Worm (Caenorhabditis elegans): Measurements from ENCODE around the gene rer-1.
A peak's percentile ranks its signal among the peaks of the same experiment; 100 is the strongest.

rer-1 gene

DNA sequence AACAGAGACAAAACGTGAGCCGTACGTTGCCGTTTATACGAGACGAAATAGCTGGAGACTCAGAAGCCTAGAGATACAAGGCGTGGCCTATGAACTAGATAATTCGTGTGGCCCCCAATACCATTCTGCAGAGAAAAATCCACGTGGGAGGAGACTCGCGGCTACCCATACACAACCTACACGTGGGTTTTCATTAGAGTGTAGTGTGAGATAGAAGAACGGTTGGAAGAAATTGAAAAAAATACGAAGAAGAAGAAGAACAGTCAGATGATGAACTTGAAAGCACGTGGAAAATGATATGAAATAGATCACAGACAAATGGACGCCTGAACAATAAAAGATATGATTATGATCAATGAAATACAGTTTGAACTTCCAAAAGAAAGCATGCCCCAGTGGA is 46.0 kb upstream of the rer-1 start:
- TF ChIP-seq atf-7 (tag; optimal IDR thresholded peaks at IDR 0.05) (no peak), Y53F4B.3 (GFP tag; IDR thresholded peaks at IDR 0.05) (no peak), die-1 (tag; optimal IDR thresholded peaks at IDR 0.05) (peak; percentile 11), cebp-1 (GFP tag; IDR thresholded peaks at IDR 0.05) (no peak), cebp-1 (tag; optimal IDR thresholded peaks at IDR 0.05) (peak; percentile 29), chd-7 (tag; optimal IDR thresholded peaks at IDR 0.05) (no peak), lin-26 (GFP tag; IDR thresholded peaks at IDR 0.05) (peak; percentile 70; the same call in 1 of the 2 replicates), B0336.3 (GFP tag; IDR thresholded peaks at IDR 0.05) (no peak), C06A6.2 (GFP tag; conservative IDR thresholded peaks at IDR 0.05) (0 out of 2 replicates have a peak, but pooled peaks have one; percentile 20), K11D2.4 (GFP tag; IDR thresholded peaks at IDR 0.05) (0 out of 2 replicates have a peak, but pooled peaks have one; percentile 37), tbp1 (GFP tag; optimal IDR thresholded peaks at IDR 0.05) (no peak), dox-1 (GFP tag; IDR thresholded peaks at IDR 0.05) (0 out of 2 replicates have a peak, but pooled peaks have one; percentile 41), tlf-1 (GFP tag; optimal IDR thresholded peaks at IDR 0.05) (no peak), somi-1 (GFP tag; optimal IDR thresholded peaks at IDR 0.05) (peak; percentile 80), ceh-100 (GFP tag; IDR thresholded peaks at IDR 0.05) (no peak)

DNA sequence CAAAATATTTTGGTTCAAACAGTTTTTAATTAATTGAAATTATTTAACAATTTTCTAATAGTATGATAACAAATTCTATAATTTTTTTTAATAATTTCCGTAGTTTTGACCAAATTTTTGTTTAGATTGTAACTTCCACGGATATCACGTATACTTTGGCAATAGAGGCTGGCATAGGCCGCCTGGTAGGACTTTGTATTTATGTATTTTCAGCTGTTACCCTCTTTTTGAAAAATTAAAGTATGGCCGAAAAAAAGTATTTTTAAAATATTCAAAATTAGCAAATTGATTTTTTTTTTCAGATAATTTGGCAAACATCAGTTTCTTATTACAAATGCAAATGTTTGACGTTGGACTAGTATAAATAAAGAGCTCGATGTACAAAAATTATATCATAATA is 44.7 kb upstream of the rer-1 start, which contains the start of the genes nsph-1.1 and K08F8.15:
TSS of gene nsph-1.1 (plus strand) at position 301 of the 400 bp plus-strand sequence.
TSS of gene K08F8.15 (plus strand) at position 335 of the 400 bp plus-strand sequence.
- TF ChIP-seq ztf-26 (tag; optimal IDR thresholded peaks at IDR 0.05) (no peak), madf-8 (GFP tag; conservative IDR thresholded peaks at IDR 0.05) (no peak), F55B11.4 (tag; optimal IDR thresholded peaks at IDR 0.05; ENCODE audit: borderline replicate concordance, insufficient read depth) (no peak), F52B5.7 (tag; optimal IDR thresholded peaks at IDR 0.05) (no peak), snpc-1.3 (tag; optimal IDR thresholded peaks at IDR 0.05; ENCODE audit: insufficient read depth) (no peak), ztf-6 (GFP tag; IDR thresholded peaks at IDR 0.05) (no peak), K12H6.12 (tag; optimal IDR thresholded peaks at IDR 0.05) (no peak), nfyb-1 (GFP tag; IDR thresholded peaks at IDR 0.05) (no peak)

DNA sequence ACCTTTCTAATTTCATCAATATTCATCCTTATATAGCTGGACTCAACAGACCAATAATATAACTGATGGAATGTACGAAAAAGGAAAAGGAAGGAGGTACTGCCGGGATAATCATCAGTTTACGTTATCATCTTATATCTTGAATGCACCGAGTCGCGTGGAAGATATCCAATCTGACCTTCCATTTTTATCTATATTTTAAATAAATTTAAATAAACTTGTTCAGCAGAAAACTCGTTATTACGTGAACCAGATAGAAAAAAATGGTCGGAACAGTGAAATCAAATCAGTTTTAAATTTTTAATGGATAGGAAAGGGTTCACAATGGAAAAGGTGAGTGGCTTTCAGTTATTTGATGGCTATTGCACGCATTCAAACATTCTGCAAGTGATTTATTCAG is 44.3 kb upstream of the rer-1 start, which contains the start of gene pah-1:
TSS of gene pah-1 (minus strand) at position 101 of the 400 bp plus-strand sequence.
- no peak for TF ChIP-seq mcd-1 (GFP tag; IDR thresholded peaks at IDR 0.05)
- no peak for TF ChIP-seq xnd-1 (tag; optimal IDR thresholded peaks at IDR 0.05)
- TF ChIP-seq snpc-3.4 (tag; optimal IDR thresholded peaks at IDR 0.05): no peak
- no peak for TF ChIP-seq dpff-1 (tag; optimal IDR thresholded peaks at IDR 0.05)
- TF ChIP-seq Y95B8A.8 (GFP tag; IDR thresholded peaks at IDR 0.05): no peak
- no peak for TF ChIP-seq rcor-1 (GFP tag; IDR thresholded peaks at IDR 0.05)
- no peak for TF ChIP-seq snpc-1.1 (tag; optimal IDR thresholded peaks at IDR 0.05; ENCODE audit: insufficient read depth)
- TF ChIP-seq ztf-3 (GFP tag; optimal IDR thresholded peaks at IDR 0.05): no peak
- TF ChIP-seq K11D2.4 (GFP tag; IDR thresholded peaks at IDR 0.05): no peak
- TF ChIP-seq F49E8.2 (tag; optimal IDR thresholded peaks at IDR 0.05; ENCODE audit: insufficient read depth): no peak
- TF ChIP-seq D2030.7 (GFP tag; IDR thresholded peaks at IDR 0.05): no peak
- TF ChIP-seq tlf-1 (GFP tag; optimal IDR thresholded peaks at IDR 0.05): no peak
- no peak for TF ChIP-seq F33H1.4 (GFP tag; IDR thresholded peaks at IDR 0.05)

DNA sequence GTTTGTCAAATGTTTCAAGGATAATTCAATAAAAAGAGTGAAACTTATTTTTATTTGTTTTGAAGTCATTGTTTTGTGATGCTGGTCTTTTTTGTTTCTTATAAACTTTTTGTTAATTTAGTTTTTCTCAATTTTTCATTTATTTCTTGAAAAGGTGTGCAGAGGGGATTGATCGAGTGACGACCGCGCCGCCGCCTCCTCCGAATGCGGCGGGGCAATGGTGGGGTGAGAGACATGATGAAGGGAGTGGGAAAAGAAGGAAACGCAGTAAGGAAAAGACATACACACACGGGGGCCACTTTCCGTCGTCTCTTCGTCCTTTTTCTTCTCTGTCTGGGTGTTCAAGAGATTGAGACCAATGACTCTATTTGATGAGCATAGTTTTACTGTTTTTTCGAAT is 41.8 kb upstream of the rer-1 start:
- TF ChIP-seq sea-2 (GFP tag; IDR thresholded peaks at IDR 0.05): no peak
- TF ChIP-seq cebp-1 (GFP tag; IDR thresholded peaks at IDR 0.05): no peak
- no peak for TF ChIP-seq cebp-1 (tag; optimal IDR thresholded peaks at IDR 0.05)
- no peak for TF ChIP-seq C17E4.6 (GFP tag; IDR thresholded peaks at IDR 0.05)
- TF ChIP-seq madf-10 (tag; optimal IDR thresholded peaks at IDR 0.05): peak; percentile 8
- peak; percentile 41; the same call in 1 of the 2 replicates for TF ChIP-seq hmg-1.2 (GFP tag; IDR thresholded peaks at IDR 0.05)
- TF ChIP-seq K11D2.4 (GFP tag; IDR thresholded peaks at IDR 0.05): no peak
- no peak for TF ChIP-seq snpc-3.4 (tag; optimal IDR thresholded peaks at IDR 0.05)
- no peak for TF ChIP-seq cebp-2 (GFP tag; IDR thresholded peaks at IDR 0.05)
- 0 out of 2 replicates have a peak, but pooled peaks have one; percentile 29 for TF ChIP-seq dox-1 (GFP tag; IDR thresholded peaks at IDR 0.05)
- TF ChIP-seq F55B11.4 (tag; optimal IDR thresholded peaks at IDR 0.05; ENCODE audit: borderline replicate concordance, insufficient read depth): no peak
- TF ChIP-seq F23B12.7 (tag; optimal IDR thresholded peaks at IDR 0.05; ENCODE audit: insufficient read depth): peak; percentile 32
- no peak for TF ChIP-seq Y95B8A.8 (GFP tag; IDR thresholded peaks at IDR 0.05)
- TF ChIP-seq ccch-3 (GFP tag; optimal IDR thresholded peaks at IDR 0.05): no peak
- TF ChIP-seq tlf-1 (GFP tag; optimal IDR thresholded peaks at IDR 0.05): no peak
- TF ChIP-seq nfyb-1 (GFP tag; IDR thresholded peaks at IDR 0.05): no peak
- no peak for TF ChIP-seq Y53G8AR.9 (GFP tag; conservative IDR thresholded peaks at IDR 0.05)
- no peak for TF ChIP-seq B0035.1 (tag; optimal IDR thresholded peaks at IDR 0.05)
